Fruit fly (Drosophila melanogaster) Kc167 (cell line): Measurements from ENCODE around the gene NK7.1.

ENCODE experiments used
- Myc ChIP-seq: fragments of >200 bp; optimal IDR thresholded peaks from 2 replicates; lab custom pipeline; 2017; ENCODE audit warnings: missing external identifiers
- Sin3A ChIP-seq: fragments of >200 bp; optimal IDR thresholded peaks from 2 replicates; lab custom pipeline; 2018; ENCODE audit warnings: missing external identifiers
- insv ChIP-seq: fragments of >200 bp; optimal IDR thresholded peaks from 3 replicates; lab custom pipeline; 2018; ENCODE audit warnings: missing external identifiers
- psq ChIP-seq: fragments of >200 bp; optimal IDR thresholded peaks from 2 replicates; lab custom pipeline; 2017; ENCODE audit warnings: missing external identifiers
- ttk ChIP-seq: sonication (Bioruptor generic); optimal IDR thresholded peaks from 2 replicates; lab custom pipeline; 2017; ENCODE audit warnings: missing external identifiers

- TF ChIP-seq Sin3A (lab: Kevin White, UChicago) (no peak), psq (lab: Kevin White, UChicago) (no peak), Myc (lab: Kevin White, UChicago) (no peak), ttk (no peak), insv (lab: Kevin White, UChicago) (no peak)
These were observed 559 bp upstream of the NK7.1 start for dm6 chr3R:14373192-14373827.
